Fruit fly (Drosophila melanogaster) whole organism, embryonic: ENCODE measurements around the gene RanGAP.

Experiments used
- CG12219 ChIP-seq: fragments of 200-800 bp; sonication (Bioruptor generic); optimal IDR thresholded peaks from 3 replicates; lab custom pipeline; 2018; ENCODE audit warnings: missing biosample characterization, mild to moderate bottlenecking, missing genetic modification characterization
- CG12391 ChIP-seq: fragments of 200-800 bp; sonication (Bioruptor generic); optimal IDR thresholded peaks from 3 replicates; lab custom pipeline; 2018; ENCODE audit warnings: missing biosample characterization, mild to moderate bottlenecking, missing genetic modification characterization, moderate library complexity
- CG13287 ChIP-seq: fragments of 200-800 bp; sonication (Bioruptor generic); IDR thresholded peaks from 2 replicates; pipeline ENCODE4 v1.3.6; 2022; ENCODE audit warnings: missing biosample characterization, missing genetic modification characterization; ENCODE audit not compliant: partially characterized antibody
- CG14050 ChIP-seq: fragments of 200-800 bp; sonication (Bioruptor generic); IDR thresholded peaks from 3 replicates; pipeline ENCODE4 v1.3.6; 2022; ENCODE audit warnings: missing biosample characterization, missing genetic modification characterization
- CG14441 ChIP-seq: fragments of 200-800 bp; sonication (Bioruptor generic); IDR thresholded peaks from 2 replicates; pipeline ENCODE4 v1.3.6; 2022; ENCODE audit warnings: missing biosample characterization, missing genetic modification characterization
- CG14860 ChIP-seq: fragments of 200-800 bp; sonication (Bioruptor generic); IDR thresholded peaks from 3 replicates; pipeline ENCODE4 v1.3.6; 2022; ENCODE audit warnings: missing biosample characterization, missing genetic modification characterization; ENCODE audit not compliant: partially characterized antibody
- CG16779 ChIP-seq: fragments of 200-800 bp; sonication (Bioruptor generic); IDR thresholded peaks from 2 replicates; pipeline ENCODE4 v1.3.6; 2022; ENCODE audit warnings: missing biosample characterization, missing genetic modification characterization
- CG1792 ChIP-seq: fragments of 200-800 bp; sonication (Bioruptor generic); optimal IDR thresholded peaks from 2 replicates; lab custom pipeline; 2016; ENCODE audit warnings: missing biosample characterization, missing genetic modification characterization
- CG18476 ChIP-seq: fragments of 200-800 bp; sonication (Bioruptor generic); optimal IDR thresholded peaks from 2 replicates; lab custom pipeline; 2016; ENCODE audit warnings: missing biosample characterization, mild to moderate bottlenecking, missing genetic modification characterization
- CG31441 ChIP-seq: fragments of 200-800 bp; sonication (Bioruptor generic); IDR thresholded peaks from 2 replicates; pipeline ENCODE4 v1.3.6; 2022; ENCODE audit warnings: missing biosample characterization, missing genetic modification characterization
- CG33557 ChIP-seq: fragments of 200-800 bp; sonication (Bioruptor generic); optimal IDR thresholded peaks from 2 replicates; lab custom pipeline; 2019; ENCODE audit warnings: missing biosample characterization, mild to moderate bottlenecking, missing genetic modification characterization, moderate library complexity
- CG34422 ChIP-seq: fragments of 200-800 bp; sonication (Bioruptor generic); IDR thresholded peaks from 3 replicates; pipeline ENCODE4 v1.3.6; 2022; ENCODE audit warnings: missing biosample characterization, missing genetic modification characterization
- CG42726 ChIP-seq: fragments of 200-800 bp; sonication (Bioruptor generic); IDR thresholded peaks from 2 replicates; pipeline ENCODE4 v1.3.6; 2022; ENCODE audit warnings: missing biosample characterization, missing genetic modification characterization; ENCODE audit not compliant: partially characterized antibody
- CG4360 ChIP-seq: fragments of 200-800 bp; sonication (Bioruptor generic); IDR thresholded peaks from 2 replicates; pipeline ENCODE4 v1.3.6; 2022; ENCODE audit warnings: missing biosample characterization, missing genetic modification characterization
- CG4707 ChIP-seq: fragments of 200-800 bp; sonication (Bioruptor generic); optimal IDR thresholded peaks from 2 replicates; lab custom pipeline; 2018; ENCODE audit warnings: missing biosample characterization, mild to moderate bottlenecking, missing genetic modification characterization, moderate library complexity
- CG9797 ChIP-seq: fragments of 200-800 bp; sonication (Bioruptor generic); optimal IDR thresholded peaks from 3 replicates; lab custom pipeline; 2018; ENCODE audit warnings: missing biosample characterization, mild to moderate bottlenecking, missing genetic modification characterization
- Dll ChIP-seq: fragments of 200-800 bp; sonication (Bioruptor generic); IDR thresholded peaks from 4 replicates; pipeline ENCODE4 v1.3.6; 2022; ENCODE audit warnings: missing biosample characterization, missing genetic modification characterization; ENCODE audit not compliant: partially characterized antibody
- Dp ChIP-seq: fragments of 200-800 bp; sonication (Bioruptor generic); optimal IDR thresholded peaks from 2 replicates; lab custom pipeline; 2018; ENCODE audit warnings: missing biosample characterization, mild to moderate bottlenecking, missing genetic modification characterization, moderate library complexity
- E2f2 ChIP-seq: fragments of 200-800 bp; sonication (Bioruptor generic); IDR thresholded peaks from 2 replicates; pipeline ENCODE4 v1.3.6; 2022; ENCODE audit warnings: missing biosample characterization, missing genetic modification characterization
- Fer2 ChIP-seq: fragments of 200-800 bp; sonication (Bioruptor generic); optimal IDR thresholded peaks from 2 replicates; lab custom pipeline; 2018; ENCODE audit warnings: missing biosample characterization, mild to moderate bottlenecking, missing genetic modification characterization, moderate library complexity
- Hsf ChIP-seq: fragments of 200-800 bp; sonication (Bioruptor generic); optimal IDR thresholded peaks from 3 replicates; lab custom pipeline; 2016; ENCODE audit warnings: missing biosample characterization, missing genetic modification characterization
- MBD-R2 ChIP-seq: fragments of 200-800 bp; sonication (Bioruptor generic); IDR thresholded peaks from 2 replicates; pipeline ENCODE4 v1.3.6; 2022; ENCODE audit warnings: missing biosample characterization, missing genetic modification characterization
- NfI ChIP-seq: fragments of 200-800 bp; sonication (Bioruptor generic); optimal IDR thresholded peaks from 3 replicates; lab custom pipeline; 2018; ENCODE audit warnings: missing biosample characterization, mild to moderate bottlenecking, missing genetic modification characterization, moderate library complexity
- ase ChIP-seq: fragments of 200-800 bp; sonication (Bioruptor generic); IDR thresholded peaks from 3 replicates; pipeline ENCODE4 v1.3.6; 2022; ENCODE audit warnings: missing biosample characterization, missing genetic modification characterization
- bowl ChIP-seq: fragments of 200-800 bp; sonication (Bioruptor generic); IDR thresholded peaks from 2 replicates; pipeline ENCODE4 v1.3.6; 2022; ENCODE audit warnings: missing biosample characterization, missing genetic modification characterization
- bsh ChIP-seq, 2 experiments: fragments of 200-800 bp; sonication (Bioruptor generic); optimal IDR thresholded peaks; 2 replicates each; lab custom pipeline; 2017 to 2018; ENCODE audit warnings: mild to moderate bottlenecking in 2 of 2, missing biosample characterization in 2 of 2, missing genetic modification characterization in 2 of 2, moderate library complexity in 1 of 2
- ci ChIP-seq: fragments of 200-800 bp; sonication (Bioruptor generic); IDR thresholded peaks from 3 replicates; pipeline ENCODE4 v1.3.6; 2022; ENCODE audit warnings: missing biosample characterization, missing genetic modification characterization
- corto ChIP-seq: fragments of 200-800 bp; sonication (Bioruptor generic); optimal IDR thresholded peaks from 2 replicates; lab custom pipeline; 2016; ENCODE audit warnings: missing biosample characterization, mild to moderate bottlenecking, missing genetic modification characterization, moderate library complexity
- crp ChIP-seq, 2 experiments: fragments of 200-800 bp; sonication (Bioruptor generic); optimal IDR thresholded peaks; 2 replicates in 1 of 2; 3 replicates in 1 of 2; lab custom pipeline; 2017; ENCODE audit warnings: missing biosample characterization in 2 of 2, missing genetic modification characterization in 2 of 2, mild to moderate bottlenecking in 1 of 2, moderate library complexity in 1 of 2
- fd102C ChIP-seq: fragments of 200-800 bp; sonication (Bioruptor generic); optimal IDR thresholded peaks from 2 replicates; lab custom pipeline; 2018; ENCODE audit warnings: missing biosample characterization, mild to moderate bottlenecking, missing genetic modification characterization, moderate library complexity
- grau ChIP-seq: fragments of 200-800 bp; optimal IDR thresholded peaks from 3 replicates; lab custom pipeline; 2019; ENCODE audit warnings: missing biosample characterization, mild to moderate bottlenecking, missing genetic modification characterization, moderate library complexity
- insv ChIP-seq, 2 experiments: fragments of 200-800 bp; sonication (Bioruptor generic); optimal IDR thresholded peaks; 3 replicates each; lab custom pipeline; 2016 to 2018; ENCODE audit warnings: missing biosample characterization in 2 of 2, missing genetic modification characterization in 2 of 2
- inv ChIP-seq: fragments of 200-800 bp; sonication (Bioruptor generic); IDR thresholded peaks from 2 replicates; pipeline ENCODE4 v1.3.6; 2022; ENCODE audit warnings: missing biosample characterization, missing genetic modification characterization; ENCODE audit not compliant: partially characterized antibody
- lmd ChIP-seq: fragments of 200-800 bp; sonication (Bioruptor generic); IDR thresholded peaks from 2 replicates; pipeline ENCODE4 v1.3.6; 2022; ENCODE audit warnings: missing biosample characterization, missing genetic modification characterization
- mam ChIP-seq: fragments of 200-800 bp; sonication (Bioruptor generic); optimal IDR thresholded peaks from 3 replicates; lab custom pipeline; 2016; ENCODE audit warnings: missing biosample characterization, missing genetic modification characterization
- otp ChIP-seq: fragments of 200-800 bp; sonication (Bioruptor generic); IDR thresholded peaks from 3 replicates; pipeline ENCODE4, ENCODE4 v1.3.6; 2022; ENCODE audit warnings: missing biosample characterization, missing genetic modification characterization
- peb ChIP-seq: fragments of 200-800 bp; sonication (Bioruptor generic); IDR thresholded peaks from 2 replicates; pipeline ENCODE4 v1.3.6; 2022; ENCODE audit warnings: missing biosample characterization, missing genetic modification characterization
- pho ChIP-seq: fragments of 200-800 bp; sonication (Bioruptor generic); optimal IDR thresholded peaks from 2 replicates; lab custom pipeline; 2016; ENCODE audit warnings: missing biosample characterization, missing genetic modification characterization
- prd ChIP-seq, 3 experiments: fragments of >200 bp in 2 of 3; fragments of 200-800 bp in 1 of 3; sonication (Bioruptor generic) in 1 of 3; optimal IDR thresholded peaks in 2 of 3; IDR thresholded peaks in 1 of 3; 2 replicates in 2 of 3; 3 replicates in 1 of 3; pipeline versions ENCODE4 v1.3.6 to Lab custom; 2017 to 2022; ENCODE audit warnings: missing biosample characterization in 1 of 3, missing genetic modification characterization in 1 of 3
- pzg ChIP-seq: fragments of 200-800 bp; sonication (Bioruptor generic); optimal IDR thresholded peaks from 3 replicates; lab custom pipeline; 2018; ENCODE audit warnings: missing biosample characterization, mild to moderate bottlenecking, missing genetic modification characterization, moderate library complexity
- sens ChIP-seq: fragments of 200-800 bp; sonication (Bioruptor generic); peaks from one replicate; lab custom pipeline; 2016; ENCODE audit warnings: missing biosample characterization, missing genetic modification characterization
- seq ChIP-seq: fragments of 200-800 bp; sonication (Bioruptor generic); IDR thresholded peaks from 2 replicates; pipeline ENCODE4 v1.3.6; 2022; ENCODE audit warnings: missing biosample characterization, missing genetic modification characterization
- sisA ChIP-seq: fragments of 200-800 bp; sonication (Bioruptor generic); IDR thresholded peaks from 2 replicates; pipeline ENCODE4 v1.3.6; 2022; ENCODE audit warnings: missing biosample characterization, missing genetic modification characterization
- tgo ChIP-seq: fragments of 200-800 bp; sonication (Bioruptor generic); IDR thresholded peaks from 3 replicates; pipeline ENCODE4 v1.3.6; 2022; ENCODE audit warnings: missing biosample characterization, missing genetic modification characterization
- tna ChIP-seq: fragments of 200-800 bp; sonication (Bioruptor generic); IDR thresholded peaks from 2 replicates; pipeline ENCODE4 v1.3.6; 2022; ENCODE audit warnings: missing biosample characterization, missing genetic modification characterization; ENCODE audit not compliant: partially characterized antibody
- trh ChIP-seq: fragments of 200-800 bp; sonication (Bioruptor generic); optimal IDR thresholded peaks from 2 replicates; lab custom pipeline; 2016; ENCODE audit warnings: missing biosample characterization, missing genetic modification characterization
- ttk ChIP-seq: fragments of 200-800 bp; sonication (Bioruptor generic); IDR thresholded peaks from 2 replicates; pipeline ENCODE4 v2.1.2; 2022; ENCODE audit warnings: missing biosample characterization, missing genetic modification characterization
- wdn ChIP-seq: fragments of 200-800 bp; sonication (Bioruptor generic); IDR thresholded peaks from 2 replicates; pipeline ENCODE4 v1.3.6; 2022; ENCODE audit warnings: missing biosample characterization, missing genetic modification characterization
- zen2 ChIP-seq: fragments of 200-800 bp; sonication (Bioruptor generic); IDR thresholded peaks from 3 replicates; pipeline ENCODE4 v1.3.6; 2022; ENCODE audit warnings: missing biosample characterization, missing genetic modification characterization; ENCODE audit not compliant: partially characterized antibody

RanGAP gene

dm6 chr2L:19430343-19430742 lies 11.4 kb upstream of the RanGAP start, which contains the start of gene RtcB (continued):
- TF ChIP-seq grau (tag; lab: Kevin White, UChicago) (peak; percentile 9), sisA (GFP tag; lab: Robert Waterston, UW) (peak; percentile 24; the same call in 1 of the 2 replicates), ci (GFP tag; lab: Robert Waterston, UW) (no peak), seq (no peak), MBD-R2 (GFP tag; lab: Robert Waterston, UW) (peak; percentile 68), prd (optimal IDR thresholded peaks at IDR 0.05; lab: Kevin White, UChicago) (no peak), prd (GFP tag; IDR thresholded peaks at IDR 0.05; lab: Robert Waterston, UW) (0 out of 3 replicates have a peak, but pooled peaks have one; percentile 13), bsh (GFP tag; optimal IDR thresholded peaks at IDR 0.05; lab: Kevin White, UChicago) (no peak), tgo (GFP tag; lab: Robert Waterston, UW) (peak; percentile 15; the same call in 1 of the 3 replicates), CG14860 (GFP tag; lab: Robert Waterston, UW) (peak; percentile 95), trh (GFP tag; lab: Kevin White, UChicago) (no peak), Hsf (GFP tag; lab: Kevin White, UChicago) (peak; percentile 17), CG18476 (peak; percentile 10), sens (GFP tag; lab: Kevin White, UChicago) (peak; percentile 38), ttk (no peak), tna (GFP tag; lab: Robert Waterston, UW) (peak; percentile 91), CG34422 (peak; percentile 17; the same call in 1 of the 3 replicates), CG9797 (GFP tag; lab: Kevin White, UChicago) (peak; percentile 59), fd102C (no peak), inv (peak; percentile 96)

DNA sequence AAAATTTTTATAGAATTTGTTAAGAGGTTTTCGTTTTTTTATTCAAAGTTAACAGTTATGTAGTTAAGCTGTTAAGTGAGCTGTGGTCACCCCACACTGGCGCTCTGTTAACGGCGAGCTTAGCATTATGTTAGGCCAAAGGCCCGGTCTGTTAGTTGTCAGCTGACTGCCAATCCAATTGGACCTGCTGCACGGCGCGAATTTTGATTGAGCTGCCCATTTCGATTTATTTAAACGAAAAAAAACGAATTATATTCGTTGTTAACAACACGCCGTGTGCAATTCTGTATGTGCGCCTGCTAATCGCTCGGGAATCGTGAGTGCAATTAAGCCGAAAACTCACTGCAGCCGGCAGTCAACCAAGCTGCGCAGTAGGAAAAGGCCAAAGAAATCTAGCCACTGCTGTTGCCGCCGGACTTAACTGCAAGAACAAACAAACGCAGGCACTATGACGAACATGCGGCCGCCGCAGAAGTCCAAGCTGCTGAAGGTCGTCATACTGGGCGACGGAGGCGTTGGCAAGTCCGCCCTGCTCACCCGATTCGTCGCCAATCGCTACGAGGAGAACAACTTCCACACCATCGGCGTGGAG lies 9.2 kb upstream of the RanGAP start, which contains the start of gene Rab9:
Gene Rab9 (plus strand): TSS at position 151 of the 592 bp plus-strand sequence.
- TF ChIP-seq Dp (GFP tag; lab: Kevin White, UChicago) = peak; percentile 53
- 0 out of 4 replicates have a peak, but pooled peaks have one; percentile 22 for TF ChIP-seq Dll (GFP tag; lab: Robert Waterston, UW)
- no peak for TF ChIP-seq CG4360 (GFP tag; lab: Robert Waterston, UW)
- 0 out of 2 replicates have a peak, but pooled peaks have one; percentile 7 for TF ChIP-seq lmd
- no peak for TF ChIP-seq CG4707 (GFP tag; lab: Kevin White, UChicago)
- TF ChIP-seq CG14050 (GFP tag; lab: Robert Waterston, UW) = no peak
- no peak for TF ChIP-seq CG31441 (GFP tag; lab: Robert Waterston, UW)
- no peak for TF ChIP-seq Fer2 (tag; lab: Kevin White, UChicago)
- TF ChIP-seq peb (GFP tag; lab: Robert Waterston, UW) = no peak
- TF ChIP-seq insv (GFP tag; optimal IDR thresholded peaks at IDR 0.05; lab: Kevin White, UChicago) = peak; percentile 1 to 87
- TF ChIP-seq ase (GFP tag; lab: Robert Waterston, UW) = no peak
- TF ChIP-seq CG13287 = peak; percentile 26; the same call in 1 of the 2 replicates
- no peak for TF ChIP-seq CG1792 (GFP tag; lab: Kevin White, UChicago)
- no peak for TF ChIP-seq corto (GFP tag; lab: Kevin White, UChicago)
- no peak for TF ChIP-seq CG33557 (GFP tag; lab: Kevin White, UChicago)
- no peak for TF ChIP-seq NfI (GFP tag; lab: Kevin White, UChicago)
- TF ChIP-seq zen2 = no peak
- peak; percentile 4 for TF ChIP-seq pzg (GFP tag; lab: Kevin White, UChicago)
- no peak for TF ChIP-seq CG16779 (GFP tag; lab: Robert Waterston, UW)
- TF ChIP-seq CG12391 = no peak
- TF ChIP-seq E2f2 (GFP tag; lab: Robert Waterston, UW) = peak; percentile 69
- TF ChIP-seq CG14441 (GFP tag; lab: Robert Waterston, UW) = no peak
- peak in 1 of 2 experiments; percentile 75 for TF ChIP-seq crp (GFP tag; optimal IDR thresholded peaks at IDR 0.05; lab: Kevin White, UChicago)
- TF ChIP-seq bowl (GFP tag; lab: Robert Waterston, UW) = no peak
- TF ChIP-seq CG12219 (GFP tag; lab: Kevin White, UChicago) = no peak
- TF ChIP-seq mam = no peak
- TF ChIP-seq pho (GFP tag; lab: Kevin White, UChicago) = no peak
- TF ChIP-seq CG42726 (GFP tag; lab: Robert Waterston, UW) = no peak
- 0 out of 2 replicates have a peak, but pooled peaks have one; percentile 16 for TF ChIP-seq wdn
- no peak for TF ChIP-seq otp (GFP tag; lab: Robert Waterston, UW)
